Worm (Caenorhabditis elegans) whole organism, L4/young adult: ENCODE measurements around the gene pgp-11.

Experiments
- W03F9.2 ChIP-seq: fragments of 150-350 bp; optimal IDR thresholded peaks from 2 replicates; lab custom pipeline; 2014; ENCODE audit warnings: missing biosample characterization, missing genetic modification characterization
- dao-5 ChIP-seq: sonication (generic microtip); optimal IDR thresholded peaks from 2 replicates; lab custom pipeline; 2016; ENCODE audit warnings: missing genotype, missing genetic modification characterization, moderate library complexity, missing compliant biosample characterization
- him-1 ChIP-seq: sonication (generic microtip); optimal IDR thresholded peaks from 2 replicates; lab custom pipeline; 2016; ENCODE audit warnings: missing genotype, missing genetic modification reagents, missing genetic modification characterization, missing compliant biosample characterization

ce11 chrII:7990192-7990591, 13.9 kb downstream of the pgp-11 start:
- TF ChIP-seq him-1 (no peak), W03F9.2 (tag; lab: Kevin White, UChicago) (no peak), dao-5 (no peak)
